Fruit fly (Drosophila melanogaster) whole organism, embryonic: ENCODE results near the gene PIP82.

Source experiments
- Aef1 ChIP-seq: fragments of 200-800 bp; sonication (Bioruptor generic); IDR thresholded peaks from 3 replicates; pipeline ENCODE4 v1.3.6; 2022; ENCODE audit warnings: missing biosample characterization, missing genetic modification characterization
- Atf6 ChIP-seq: fragments of 200-800 bp; sonication (Bioruptor generic); IDR thresholded peaks from 2 replicates; pipeline ENCODE4 v1.3.6; 2022; ENCODE audit warnings: missing biosample characterization, missing genetic modification characterization
- B-H1 ChIP-seq: fragments of 200-800 bp; sonication (Bioruptor generic); IDR thresholded peaks from 3 replicates; pipeline ENCODE4 v1.3.6; 2022; ENCODE audit warnings: missing biosample characterization, missing genetic modification characterization
- BtbVII ChIP-seq: fragments of 200-800 bp; sonication (Bioruptor generic); optimal IDR thresholded peaks from 3 replicates; lab custom pipeline; 2017; ENCODE audit warnings: missing biosample characterization, mild to moderate bottlenecking, missing genetic modification characterization
- CG11456 ChIP-seq: fragments of 200-800 bp; sonication (Bioruptor generic); IDR thresholded peaks from 3 replicates; pipeline ENCODE4 v1.3.6; 2022; ENCODE audit warnings: missing biosample characterization, missing genetic modification characterization
- CG12104 ChIP-seq: fragments of 200-800 bp; sonication (Bioruptor generic); optimal IDR thresholded peaks from 3 replicates; lab custom pipeline; 2016; ENCODE audit warnings: missing biosample characterization, missing genetic modification characterization
- CG12219 ChIP-seq: fragments of 200-800 bp; sonication (Bioruptor generic); optimal IDR thresholded peaks from 3 replicates; lab custom pipeline; 2018; ENCODE audit warnings: missing biosample characterization, mild to moderate bottlenecking, missing genetic modification characterization
- CG12391 ChIP-seq: fragments of 200-800 bp; sonication (Bioruptor generic); optimal IDR thresholded peaks from 3 replicates; lab custom pipeline; 2018; ENCODE audit warnings: missing biosample characterization, mild to moderate bottlenecking, missing genetic modification characterization, moderate library complexity
- CG12659 ChIP-seq: fragments of 200-800 bp; sonication (Bioruptor generic); optimal IDR thresholded peaks from 3 replicates; lab custom pipeline; 2017; ENCODE audit warnings: mild to moderate bottlenecking, missing biosample characterization, missing genetic modification reagents, missing genetic modification characterization
- CG13296 ChIP-seq: fragments of 200-800 bp; sonication (Bioruptor generic); optimal IDR thresholded peaks from 3 replicates; lab custom pipeline; 2018; ENCODE audit warnings: missing biosample characterization, mild to moderate bottlenecking, missing genetic modification characterization
- CG13894 ChIP-seq: fragments of 200-800 bp; sonication (Bioruptor generic); optimal IDR thresholded peaks from 3 replicates; lab custom pipeline; 2018; ENCODE audit warnings: missing biosample characterization, mild to moderate bottlenecking, missing genetic modification characterization, moderate library complexity
- CG16813 ChIP-seq: fragments of 200-800 bp; sonication (Bioruptor generic); IDR thresholded peaks from 3 replicates; pipeline ENCODE4 v1.3.6; 2022; ENCODE audit warnings: missing biosample characterization, missing genetic modification characterization; ENCODE audit not compliant: partially characterized antibody
- CG16863 ChIP-seq: fragments of 200-800 bp; sonication (Bioruptor generic); optimal IDR thresholded peaks from 3 replicates; lab custom pipeline; 2016; ENCODE audit warnings: missing biosample characterization, missing genetic modification characterization
- CG17385 ChIP-seq: fragments of 200-800 bp; sonication (Bioruptor generic); optimal IDR thresholded peaks from 3 replicates; lab custom pipeline; 2018; ENCODE audit warnings: missing biosample characterization, mild to moderate bottlenecking, missing genetic modification characterization
- CG42726 ChIP-seq: fragments of 200-800 bp; sonication (Bioruptor generic); IDR thresholded peaks from 2 replicates; pipeline ENCODE4 v1.3.6; 2022; ENCODE audit warnings: missing biosample characterization, missing genetic modification characterization; ENCODE audit not compliant: partially characterized antibody
- CG4282 ChIP-seq: fragments of 200-800 bp; sonication (Bioruptor generic); optimal IDR thresholded peaks from 2 replicates; lab custom pipeline; 2016; ENCODE audit warnings: missing biosample characterization, missing genetic modification characterization
- CG6683 ChIP-seq: fragments of 200-800 bp; sonication (Bioruptor generic); optimal IDR thresholded peaks from 2 replicates; lab custom pipeline; 2017; ENCODE audit warnings: missing biosample characterization, mild to moderate bottlenecking, missing genetic modification characterization, missing genetic modification reagents
- CG7556 ChIP-seq: fragments of 200-800 bp; sonication (Bioruptor generic); optimal IDR thresholded peaks from 2 replicates; lab custom pipeline; 2017; ENCODE audit warnings: missing biosample characterization, mild to moderate bottlenecking, missing genetic modification characterization
- CG7963 ChIP-seq: fragments of 200-800 bp; sonication (Bioruptor generic); IDR thresholded peaks from 3 replicates; pipeline ENCODE4 v1.3.6; 2022; ENCODE audit warnings: missing biosample characterization, missing genetic modification characterization; ENCODE audit not compliant: partially characterized antibody
- CG9437 ChIP-seq: fragments of 200-800 bp; sonication (Bioruptor generic); optimal IDR thresholded peaks from 2 replicates; lab custom pipeline; 2018; ENCODE audit warnings: missing biosample characterization, mild to moderate bottlenecking, missing genetic modification characterization
- E2f2 ChIP-seq: fragments of 200-800 bp; sonication (Bioruptor generic); IDR thresholded peaks from 2 replicates; pipeline ENCODE4 v1.3.6; 2022; ENCODE audit warnings: missing biosample characterization, missing genetic modification characterization
- ERR ChIP-seq: fragments of 200-800 bp; sonication (Bioruptor generic); optimal IDR thresholded peaks from 2 replicates; lab custom pipeline; 2016; ENCODE audit warnings: missing biosample characterization, missing genetic modification characterization
- Ets97D ChIP-seq: fragments of 200-800 bp; sonication (Bioruptor generic); optimal IDR thresholded peaks from 3 replicates; lab custom pipeline; 2016; ENCODE audit warnings: missing biosample characterization, missing genetic modification characterization
- H15 ChIP-seq: fragments of 200-800 bp; sonication (Bioruptor generic); IDR thresholded peaks from 3 replicates; pipeline ENCODE4 v1.3.6; 2022; ENCODE audit warnings: missing biosample characterization, missing genetic modification characterization
- HHEX ChIP-seq: fragments of 200-800 bp; sonication (Bioruptor generic); optimal IDR thresholded peaks from 3 replicates; lab custom pipeline; 2017; ENCODE audit warnings: missing biosample characterization, mild to moderate bottlenecking, missing genetic modification characterization, missing genetic modification reagents
- HLH3B ChIP-seq: fragments of 200-800 bp; sonication (Bioruptor generic); IDR thresholded peaks from 2 replicates; pipeline ENCODE4 v1.3.6; 2022; ENCODE audit warnings: missing biosample characterization, missing genetic modification characterization
- Hey ChIP-seq: fragments of 200-800 bp; sonication (Bioruptor generic); optimal IDR thresholded peaks from 3 replicates; lab custom pipeline; 2018; ENCODE audit warnings: missing biosample characterization, mild to moderate bottlenecking, missing genetic modification characterization
- Lpt ChIP-seq: fragments of >200 bp; optimal IDR thresholded peaks from 2 replicates; lab custom pipeline; 2018; ENCODE audit warnings: missing biosample characterization, missing genetic modification characterization
- Myb ChIP-seq: fragments of 200-800 bp; sonication (Bioruptor generic); optimal IDR thresholded peaks from 2 replicates; lab custom pipeline; 2016; ENCODE audit warnings: missing biosample characterization, missing genetic modification characterization
- Nf-YB ChIP-seq: fragments of 200-800 bp; sonication (Bioruptor generic); optimal IDR thresholded peaks from 3 replicates; lab custom pipeline; 2019; ENCODE audit warnings: missing biosample characterization, mild to moderate bottlenecking, missing genetic modification characterization, moderate library complexity
- Sox100B ChIP-seq: fragments of 200-800 bp; sonication (Bioruptor generic); optimal IDR thresholded peaks from 3 replicates; lab custom pipeline; 2018; ENCODE audit warnings: missing biosample characterization, mild to moderate bottlenecking, missing genetic modification characterization
- Xbp1 ChIP-seq: fragments of 200-800 bp; sonication (Bioruptor generic); optimal IDR thresholded peaks from 3 replicates; lab custom pipeline; 2016; ENCODE audit warnings: missing biosample characterization, mild to moderate bottlenecking, missing genetic modification characterization
- abd-A ChIP-seq: fragments of 200-800 bp; sonication (Bioruptor generic); optimal IDR thresholded peaks from 3 replicates; lab custom pipeline; 2019; ENCODE audit warnings: missing biosample characterization, mild to moderate bottlenecking, missing genetic modification characterization, moderate library complexity
- chinmo ChIP-seq: fragments of 200-800 bp; sonication (Bioruptor generic); IDR thresholded peaks from 4 replicates; pipeline ENCODE4 v1.3.6; 2022; ENCODE audit warnings: missing biosample characterization, missing genetic modification characterization; ENCODE audit not compliant: partially characterized antibody
- disco-r ChIP-seq: fragments of 200-800 bp; sonication (Bioruptor generic); optimal IDR thresholded peaks from 2 replicates; lab custom pipeline; 2016; ENCODE audit warnings: missing biosample characterization, missing genetic modification characterization
- ewg ChIP-seq: fragments of 200-800 bp; sonication (Bioruptor generic); optimal IDR thresholded peaks from 3 replicates; lab custom pipeline; 2017; ENCODE audit warnings: mild to moderate bottlenecking, missing biosample characterization, missing genetic modification reagents, missing genetic modification characterization
- gce ChIP-seq: fragments of 200-800 bp; sonication (Bioruptor generic); IDR thresholded peaks from 3 replicates; pipeline ENCODE4 v1.3.6; 2022; ENCODE audit warnings: missing biosample characterization, missing genetic modification characterization
- hbn ChIP-seq: fragments of 200-800 bp; sonication (Bioruptor generic); IDR thresholded peaks from 2 replicates; pipeline ENCODE4 v1.3.6; 2022; ENCODE audit warnings: missing biosample characterization, missing genetic modification characterization; ENCODE audit not compliant: partially characterized antibody
- kni ChIP-seq: fragments of 200-800 bp; sonication (Bioruptor generic); optimal IDR thresholded peaks from 3 replicates; lab custom pipeline; 2017; ENCODE audit warnings: mild to moderate bottlenecking, missing biosample characterization, missing genetic modification reagents, missing genetic modification characterization
- lmd ChIP-seq: fragments of 200-800 bp; sonication (Bioruptor generic); IDR thresholded peaks from 2 replicates; pipeline ENCODE4 v1.3.6; 2022; ENCODE audit warnings: missing biosample characterization, missing genetic modification characterization
- mirr ChIP-seq: fragments of 200-800 bp; sonication (Bioruptor generic); optimal IDR thresholded peaks from 3 replicates; lab custom pipeline; 2018; ENCODE audit warnings: missing biosample characterization, mild to moderate bottlenecking, missing genetic modification characterization
- nau ChIP-seq: fragments of 200-800 bp; sonication (Bioruptor generic); optimal IDR thresholded peaks from 3 replicates; lab custom pipeline; 2017; ENCODE audit warnings: missing biosample characterization, mild to moderate bottlenecking, missing genetic modification characterization, missing genetic modification reagents
- peb ChIP-seq: fragments of 200-800 bp; sonication (Bioruptor generic); IDR thresholded peaks from 2 replicates; pipeline ENCODE4 v1.3.6; 2022; ENCODE audit warnings: missing biosample characterization, missing genetic modification characterization
- ranshi ChIP-seq: fragments of 200-800 bp; sonication (Bioruptor generic); IDR thresholded peaks from 2 replicates; pipeline ENCODE4 v1.3.6; 2022; ENCODE audit warnings: missing biosample characterization, missing genetic modification characterization
- shn ChIP-seq: fragments of 200-800 bp; sonication (Bioruptor generic); optimal IDR thresholded peaks from 3 replicates; lab custom pipeline; 2016; ENCODE audit warnings: missing biosample characterization, missing genetic modification characterization
- ssp ChIP-seq: fragments of 200-800 bp; sonication (Bioruptor generic); IDR thresholded peaks from 2 replicates; pipeline ENCODE4 v1.3.6; 2022; ENCODE audit warnings: missing biosample characterization, missing genetic modification characterization
- tio ChIP-seq: fragments of 200-800 bp; sonication (Bioruptor generic); optimal IDR thresholded peaks from 2 replicates; lab custom pipeline; 2017; ENCODE audit warnings: missing biosample characterization, missing genetic modification characterization, inconsistent platforms
- vnd ChIP-seq: fragments of 200-800 bp; sonication (Bioruptor generic); IDR thresholded peaks from 3 replicates; pipeline ENCODE4 v1.3.6; 2022; ENCODE audit warnings: missing biosample characterization, missing genetic modification characterization; ENCODE audit not compliant: partially characterized antibody

Gene PIP82

DNA sequence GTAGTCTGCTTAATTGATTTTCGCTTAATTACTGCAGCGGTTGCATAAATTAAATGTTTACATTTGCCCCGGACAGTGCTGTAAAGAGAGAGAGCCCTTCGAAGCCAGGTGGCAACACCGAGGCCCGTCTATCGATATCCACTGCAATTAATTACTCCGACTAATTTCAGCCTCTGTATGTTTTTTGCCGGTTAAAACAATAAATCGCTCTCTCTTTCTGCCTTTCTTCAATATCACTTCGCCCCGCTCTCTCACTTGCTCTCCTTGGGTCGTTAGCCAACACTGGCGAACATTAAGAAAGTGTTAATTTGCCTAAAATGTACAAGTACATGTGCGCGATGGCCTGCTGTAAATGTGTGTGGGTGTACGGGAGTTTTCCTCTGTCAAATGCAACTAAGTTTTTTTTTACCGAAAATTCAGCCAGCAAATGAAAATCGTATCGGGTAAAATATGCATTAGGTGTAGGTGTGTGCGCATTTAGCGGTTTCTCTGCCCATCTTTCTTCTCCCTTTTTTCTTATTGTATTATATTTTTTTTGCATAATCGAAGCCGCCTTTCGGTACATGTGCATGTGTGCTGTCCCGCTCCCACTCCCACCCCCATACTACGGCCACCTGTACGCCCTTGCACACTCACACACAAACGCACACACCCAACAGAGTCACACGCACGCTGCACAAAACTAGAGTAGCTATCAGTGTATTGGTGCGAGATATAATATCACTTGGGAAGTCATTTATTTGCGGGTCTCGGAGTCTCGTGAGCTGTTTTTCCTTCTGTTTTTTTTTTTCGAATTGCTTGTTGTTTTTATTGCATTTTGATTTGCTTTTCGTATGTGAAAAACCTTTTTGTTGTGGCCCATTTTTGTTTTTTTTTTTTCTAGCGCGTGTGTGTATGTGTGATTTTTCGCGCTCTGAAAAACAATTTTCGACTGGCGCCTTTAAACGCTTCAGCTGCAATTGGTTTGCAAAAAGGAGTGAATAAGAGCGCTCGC is 32.2 kb upstream of the PIP82 start (continued):
- no peak for TF ChIP-seq CG6683
- no peak for TF ChIP-seq tio (GFP tag; lab: Kevin White, UChicago)
- TF ChIP-seq Nf-YB (GFP tag; lab: Kevin White, UChicago) = no peak
- no peak for TF ChIP-seq CG17385 (GFP tag; lab: Kevin White, UChicago)
- TF ChIP-seq Atf6 = no peak
- TF ChIP-seq CG12659 (GFP tag; lab: Kevin White, UChicago) = peak; percentile 54
- no peak for TF ChIP-seq BtbVII
- no peak for TF ChIP-seq E2f2 (GFP tag; lab: Robert Waterston, UW)
- TF ChIP-seq hbn (GFP tag; lab: Robert Waterston, UW) = peak; percentile 39; the same call in 1 of the 2 replicates
- TF ChIP-seq nau = no peak
- peak; percentile 11 for TF ChIP-seq CG4282 (GFP tag; lab: Kevin White, UChicago)
- TF ChIP-seq ewg (GFP tag; lab: Kevin White, UChicago) = no peak
- TF ChIP-seq H15 (GFP tag; lab: Robert Waterston, UW) = no peak
- no peak for TF ChIP-seq ssp (GFP tag; lab: Robert Waterston, UW)
- TF ChIP-seq CG11456 (GFP tag; lab: Robert Waterston, UW) = no peak
- TF ChIP-seq Hey (tag; lab: Kevin White, UChicago) = no peak
- 0 out of 3 replicates have a peak, but pooled peaks have one; percentile 21 for TF ChIP-seq CG7963 (GFP tag; lab: Robert Waterston, UW)
- no peak for TF ChIP-seq CG13894 (tag; lab: Kevin White, UChicago)
- peak; percentile 68; the same call in 2 of the 4 replicates for TF ChIP-seq chinmo
- peak; percentile 25 for TF ChIP-seq shn
- no peak for TF ChIP-seq HLH3B (GFP tag; lab: Robert Waterston, UW)
- TF ChIP-seq Sox100B (GFP tag; lab: Kevin White, UChicago) = peak; percentile 23
- peak; percentile 22 for TF ChIP-seq CG9437 (GFP tag; lab: Kevin White, UChicago)
- peak; percentile 41 for TF ChIP-seq ERR (GFP tag; lab: Kevin White, UChicago)
- 0 out of 3 replicates have a peak, but pooled peaks have one; percentile 45 for TF ChIP-seq vnd (GFP tag; lab: Robert Waterston, UW)
- TF ChIP-seq CG7556 = no peak
- no peak for TF ChIP-seq CG16863 (GFP tag; lab: Kevin White, UChicago)
- no peak for TF ChIP-seq ranshi
- peak; percentile 6 for TF ChIP-seq Ets97D
- peak; percentile 53; the same call in 2 of the 3 replicates for TF ChIP-seq CG16813 (GFP tag; lab: Robert Waterston, UW)
- no peak for TF ChIP-seq CG13296 (GFP tag; lab: Kevin White, UChicago)
- TF ChIP-seq B-H1 = no peak
- TF ChIP-seq disco-r (GFP tag; lab: Kevin White, UChicago) = peak; percentile 10
- no peak for TF ChIP-seq Lpt (GFP tag; lab: Kevin White, UChicago)
- peak; percentile 50 for TF ChIP-seq mirr
- no peak for TF ChIP-seq peb (GFP tag; lab: Robert Waterston, UW)
- peak; percentile 25 for TF ChIP-seq HHEX (GFP tag; lab: Kevin White, UChicago)
- peak; percentile 21 for TF ChIP-seq Xbp1 (GFP tag; lab: Kevin White, UChicago)
- TF ChIP-seq CG12104 (GFP tag; lab: Kevin White, UChicago) = no peak
- peak; percentile 56 for TF ChIP-seq Myb (GFP tag; lab: Kevin White, UChicago)
- no peak for TF ChIP-seq CG42726 (GFP tag; lab: Robert Waterston, UW)
- peak; percentile 39 for TF ChIP-seq CG12391 (tag; lab: Kevin White, UChicago)
- TF ChIP-seq gce (GFP tag; lab: Robert Waterston, UW) = no peak
- TF ChIP-seq Aef1 = no peak
- TF ChIP-seq lmd (GFP tag; lab: Robert Waterston, UW) = no peak
- peak; percentile 93 for TF ChIP-seq abd-A (tag; lab: Kevin White, UChicago)
- TF ChIP-seq CG12219 = no peak
- TF ChIP-seq kni (GFP tag; lab: Kevin White, UChicago) = peak; percentile 62
